Worm (Caenorhabditis elegans) whole organism, L3 larva: ENCODE data around the gene nhr-252.

Experiments used
- R02D3.7 ChIP-seq: fragments of 150-350 bp; optimal IDR thresholded peaks from 2 replicates; lab custom pipeline; 2014; ENCODE audit warnings: missing biosample characterization, missing genetic modification characterization
- ama-1 ChIP-seq: fragments of 150-350 bp; optimal IDR thresholded peaks from 2 replicates; lab custom pipeline; 2018
- elt-1 ChIP-seq: fragments of 150-350 bp; optimal IDR thresholded peaks from 2 replicates; lab custom pipeline; 2014; ENCODE audit warnings: missing biosample characterization, missing genetic modification characterization
- fkh-10 ChIP-seq: sonication (generic microtip); optimal IDR thresholded peaks from 2 replicates; lab custom pipeline; 2017; ENCODE audit warnings: missing biosample characterization, missing genetic modification reagents, missing genetic modification characterization
- jun-1 ChIP-seq: fragments of 150-350 bp; optimal IDR thresholded peaks from 2 replicates; lab custom pipeline; 2014; ENCODE audit warnings: missing biosample characterization, missing genetic modification reagents, missing genetic modification characterization
- lin-39 ChIP-seq: fragments of 150-350 bp; optimal IDR thresholded peaks from 2 replicates; lab custom pipeline; 2018; ENCODE audit warnings: missing biosample characterization, missing genetic modification reagents, missing genetic modification characterization
- nfya-1 ChIP-seq: sonication (generic microtip); optimal IDR thresholded peaks from 2 replicates; lab custom pipeline; 2017; ENCODE audit warnings: missing genetic modification characterization, mild to moderate bottlenecking, missing compliant biosample characterization, antibody characterized with exemption, moderate library complexity; ENCODE audit not compliant: insufficient read depth
- nhr-11 ChIP-seq: fragments of 150-350 bp; optimal IDR thresholded peaks from 2 replicates; lab custom pipeline; 2014; ENCODE audit warnings: missing biosample characterization, missing genetic modification characterization
- nhr-25 ChIP-seq: sonication (generic microtip); optimal IDR thresholded peaks from 2 replicates; lab custom pipeline; 2017; ENCODE audit warnings: missing biosample characterization, missing genetic modification characterization
- pqm-1 ChIP-seq: fragments of 150-350 bp; optimal IDR thresholded peaks from 2 replicates; lab custom pipeline; 2017; ENCODE audit warnings: missing biosample characterization, missing genetic modification characterization, inconsistent platforms
- snpc-4 ChIP-seq: fragments of 150-350 bp; optimal IDR thresholded peaks from 2 replicates; lab custom pipeline; 2014; ENCODE audit warnings: missing biosample characterization, missing genetic modification characterization
- unc-62 ChIP-seq: fragments of 150-350 bp; sonication (generic microtip); optimal IDR thresholded peaks from 4 replicates; lab custom pipeline; 2014; ENCODE audit warnings: missing biosample characterization, missing genetic modification reagents, missing genetic modification characterization
- ztf-11 ChIP-seq: fragments of 150-350 bp; optimal IDR thresholded peaks from 2 replicates; lab custom pipeline; 2014; ENCODE audit warnings: missing biosample characterization, missing genetic modification characterization

ce11 chrV:380186-380585 lies 24.2 kb upstream of the nhr-252 start, which contains the start of gene mltn-8:
- TF ChIP-seq fkh-10 (GFP tag; lab: Kevin White, UChicago) (no peak), unc-62 (GFP tag; lab: Kevin White, UChicago) (no peak), nhr-25 (tag; lab: Kevin White, UChicago) (no peak), jun-1 (tag; lab: Kevin White, UChicago) (no peak), nfya-1 (tag; lab: Kevin White, UChicago) (no peak), snpc-4 (no peak), nhr-11 (tag; lab: Kevin White, UChicago) (no peak), R02D3.7 (tag; lab: Kevin White, UChicago) (no peak), elt-1 (tag; lab: Kevin White, UChicago) (no peak), ztf-11 (tag; lab: Kevin White, UChicago) (no peak), lin-39 (tag; lab: Kevin White, UChicago) (no peak), pqm-1 (tag; lab: Kevin White, UChicago) (no peak), ama-1 (lab: Kevin White, UChicago) (no peak)
